Fruit fly (Drosophila melanogaster): ENCODE data around the gene Meltrin.
A peak's percentile ranks its signal among the peaks of the same experiment; 100 is the strongest.

Meltrin gene

DNA sequence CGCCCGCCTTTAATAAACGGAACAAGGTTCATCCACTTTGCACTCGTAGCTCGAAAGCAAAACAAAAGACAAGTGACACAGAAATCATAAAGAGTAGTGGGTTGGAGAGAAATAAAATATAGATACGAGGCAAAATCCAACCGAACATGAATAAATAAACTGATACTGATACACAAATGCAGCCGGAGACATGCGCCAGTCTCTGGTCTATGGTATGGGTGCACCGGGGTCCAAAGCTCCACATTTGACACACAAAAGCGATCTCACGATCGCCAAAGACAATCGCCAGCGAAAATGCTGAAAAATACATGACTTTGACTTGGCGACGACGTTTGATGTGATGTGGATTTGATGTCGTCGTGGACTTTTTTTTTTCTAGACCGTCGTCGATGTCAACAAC, 8.2 kb upstream of the Meltrin start:
- TF ChIP-seq MESR4 (GFP tag; optimal IDR thresholded peaks at IDR 0.05) (no peak), sug (tag; optimal IDR thresholded peaks at IDR 0.05) (no peak), CG17328 (GFP tag; IDR thresholded peaks at IDR 0.05) (no peak), CG1233 (GFP tag; optimal IDR thresholded peaks at IDR 0.05) (no peak), ewg (GFP tag; optimal IDR thresholded peaks at IDR 0.05) (no peak), nmo (GFP tag; optimal IDR thresholded peaks at IDR 0.05) (no peak), Hand (GFP tag; optimal IDR thresholded peaks at IDR 0.05) (no peak), dati (GFP tag; IDR thresholded peaks at IDR 0.05) (0 out of 2 replicates have a peak, but pooled peaks have one; percentile 4), CG3847 (GFP tag; IDR thresholded peaks at IDR 0.05) (no peak), CG6765 (GFP tag; optimal IDR thresholded peaks at IDR 0.05) (no peak), lola (GFP tag; optimal IDR thresholded peaks at IDR 0.05) (no peak), CG43689 (GFP tag; IDR thresholded peaks at IDR 0.05) (no peak), Stat92E (GFP tag; optimal IDR thresholded peaks at IDR 0.05) (no peak), CG2199 (GFP tag; IDR thresholded peaks at IDR 0.05) (0 out of 3 replicates have a peak, but pooled peaks have one; percentile 52), oc (tag; optimal IDR thresholded peaks at IDR 0.05) (peak; percentile 0), Hr78 (GFP tag; optimal IDR thresholded peaks at IDR 0.05) (peak in 1 of 2 experiments; percentile 5), NK7.1 (GFP tag; optimal IDR thresholded peaks at IDR 0.05) (no peak), CG10431 (GFP tag; optimal IDR thresholded peaks at IDR 0.05) (no peak), nom (GFP tag; optimal IDR thresholded peaks at IDR 0.05) (peak; percentile 74), CG1647 (GFP tag; optimal IDR thresholded peaks at IDR 0.05) (no peak), CG7987 (GFP tag; optimal IDR thresholded peaks at IDR 0.05) (peak; percentile 43), Drgx (GFP tag; IDR thresholded peaks at IDR 0.05) (peak; percentile 32; the same call in 1 of the 2 replicates)

DNA sequence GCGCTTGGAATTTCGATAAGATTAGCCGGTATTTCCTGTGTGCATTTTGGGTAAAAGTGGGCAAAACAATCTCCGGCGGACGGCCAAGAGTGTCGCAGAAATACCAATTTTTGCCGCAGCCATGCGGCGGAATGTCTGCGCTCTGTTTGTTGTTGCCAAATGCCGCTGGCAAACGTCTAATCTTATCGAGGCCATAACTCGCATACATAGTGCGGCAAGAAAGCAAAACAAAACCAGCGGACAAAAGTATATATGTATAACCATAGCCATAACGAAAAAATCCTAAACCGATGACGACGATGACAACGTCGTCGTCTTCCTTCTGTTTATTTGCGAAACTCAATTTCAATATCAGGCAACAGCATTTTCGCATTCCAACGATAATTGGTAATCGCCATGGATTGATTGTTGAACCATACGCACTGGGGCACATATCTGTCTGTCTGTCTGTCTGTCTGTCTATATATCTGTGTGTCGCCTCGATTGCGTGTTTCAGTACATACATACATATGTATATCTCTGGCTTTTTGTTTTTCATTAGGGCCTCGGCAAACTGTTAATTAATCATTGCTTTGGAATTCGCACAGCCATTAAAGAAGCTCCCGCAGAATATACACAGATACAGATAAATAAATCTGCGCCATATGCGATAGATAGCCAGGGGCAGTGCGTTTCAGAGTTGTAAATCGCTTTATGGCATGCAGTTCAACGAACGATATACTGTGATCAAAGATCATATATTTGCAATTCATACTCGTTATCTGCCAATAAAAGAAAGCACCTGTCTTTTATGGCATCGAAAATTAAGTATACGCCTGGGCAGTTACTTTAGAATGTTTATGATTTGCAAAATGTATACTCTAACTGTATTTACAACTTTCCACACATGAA, 6.5 kb upstream of the Meltrin start:
- TF ChIP-seq Med (GFP tag) (peak; percentile 61), eve (GFP tag; optimal IDR thresholded peaks at IDR 0.05) (peak in 1 of 2 experiments; percentile 7), Hr78 (GFP tag; optimal IDR thresholded peaks at IDR 0.05) (no peak), lab (GFP tag; optimal IDR thresholded peaks at IDR 0.05) (peak; percentile 34), sens (GFP tag) (peak; percentile 61), mirr (GFP tag; optimal IDR thresholded peaks at IDR 0.05) (peak; percentile 6), org-1 (GFP tag; optimal IDR thresholded peaks at IDR 0.05) (no peak), chinmo (GFP tag; IDR thresholded peaks at IDR 0.05; ENCODE audit: partially characterized antibody) (0 out of 4 replicates have a peak, but pooled peaks have one; percentile 24), CG6175 (GFP tag; IDR thresholded peaks at IDR 0.05) (no peak), CG31441 (GFP tag; IDR thresholded peaks at IDR 0.05) (no peak), CG10543 (GFP tag; optimal IDR thresholded peaks at IDR 0.05) (peak; percentile 28), CG11695 (GFP tag; IDR thresholded peaks at IDR 0.05) (0 out of 3 replicates have a peak, but pooled peaks have one; percentile 31), sd (tag; optimal IDR thresholded peaks at IDR 0.05) (peak; percentile 96), caup (GFP tag; optimal IDR thresholded peaks at IDR 0.05; ENCODE audit: severe bottlenecking) (peak; percentile 13), sug (tag; optimal IDR thresholded peaks at IDR 0.05) (peak; percentile 18), exex (tag; optimal IDR thresholded peaks at IDR 0.05) (peak; percentile 83)

Measured in whole organism, embryonic.